Worm (Caenorhabditis elegans) whole organism, L4 larva: Measurements from ENCODE around the gene egl-15.

ENCODE experiments used
- F44E2.7 ChIP-seq: fragments of 200-800 bp; sonication (Bioruptor generic); IDR thresholded peaks from 2 replicates; pipeline ENCODE4 v2.1.2; 2022; ENCODE audit warnings: missing genetic modification characterization, missing compliant biosample characterization
- aha-1 ChIP-seq: fragments of 150-350 bp; peaks from one replicate; lab custom pipeline; 2014; ENCODE audit warnings: missing biosample characterization, missing genetic modification characterization
- aly-2 ChIP-seq: sonication (generic microtip); optimal IDR thresholded peaks from 2 replicates; lab custom pipeline; 2018; ENCODE audit warnings: missing biosample characterization, missing genetic modification characterization
- ama-1 ChIP-seq: fragments of 150-350 bp; optimal IDR thresholded peaks from 2 replicates; lab custom pipeline; 2014; ENCODE audit warnings: inconsistent platforms, mixed read lengths
- arid-1 ChIP-seq: fragments of 200-800 bp; sonication (Bioruptor generic); conservative IDR thresholded peaks from 2 replicates; pipeline ENCODE4 v1.3.6; 2022; ENCODE audit warnings: missing genetic modification reagents, missing genetic modification characterization, missing compliant biosample characterization
- attf-4 ChIP-seq: sonication (generic microtip); optimal IDR thresholded peaks from 3 replicates; lab custom pipeline; 2017; ENCODE audit warnings: missing biosample characterization, missing genetic modification characterization
- daf-12 ChIP-seq: fragments of 150-350 bp; optimal IDR thresholded peaks from 2 replicates; lab custom pipeline; 2014; ENCODE audit warnings: missing biosample characterization, missing genetic modification reagents, missing genetic modification characterization
- daf-16 ChIP-seq, 3 experiments: sonication (generic microtip); optimal IDR thresholded peaks; 2 replicates each; lab custom pipeline; 2016 to 2017; ENCODE audit warnings: missing genetic modification characterization in 3 of 3, missing genetic modification reagents in 3 of 3, mild to moderate bottlenecking in 2 of 3, missing compliant biosample characterization in 2 of 3, missing biosample characterization in 1 of 3, moderate library complexity in 1 of 3
- daf-8 ChIP-seq: fragments of 200-800 bp; sonication (Bioruptor generic); IDR thresholded peaks from 2 replicates; pipeline ENCODE4 v1.3.6; 2022; ENCODE audit warnings: missing genetic modification characterization, missing compliant biosample characterization
- dmd-6 ChIP-seq: fragments of 200-800 bp; sonication (Bioruptor generic); IDR thresholded peaks from 2 replicates; pipeline ENCODE4 v1.3.6; 2022; ENCODE audit warnings: missing genetic modification reagents, missing genetic modification characterization, missing compliant biosample characterization
- dmd-8 ChIP-seq: fragments of 200-800 bp; sonication (Bioruptor generic); IDR thresholded peaks from 2 replicates; pipeline ENCODE4 v1.3.6; 2022; ENCODE audit warnings: missing genetic modification characterization, missing compliant biosample characterization
- dpl-1 ChIP-seq: fragments of 150-350 bp; optimal IDR thresholded peaks from 2 replicates; lab custom pipeline; 2014; ENCODE audit warnings: missing biosample characterization, missing genetic modification reagents, missing genetic modification characterization
- dve-1 ChIP-seq: sonication (generic microtip); optimal IDR thresholded peaks from 2 replicates; lab custom pipeline; 2017; ENCODE audit warnings: antibody characterized with exemption, mild to moderate bottlenecking, missing genetic modification characterization, missing compliant biosample characterization; ENCODE audit not compliant: insufficient read depth
- fkh-10 ChIP-seq: fragments of 150-350 bp; optimal IDR thresholded peaks from 2 replicates; lab custom pipeline; 2014; ENCODE audit warnings: missing biosample characterization, missing genetic modification reagents, missing genetic modification characterization
- fos-1 ChIP-seq: fragments of 150-350 bp; optimal IDR thresholded peaks from 2 replicates; lab custom pipeline; 2014; ENCODE audit warnings: missing biosample characterization, missing genetic modification characterization
- hif-1 ChIP-seq, 2 experiments: sonication (generic microtip); optimal IDR thresholded peaks; 2 replicates each; lab custom pipeline; 2016 to 2017; ENCODE audit warnings: missing compliant biosample characterization in 2 of 2, missing genetic modification characterization in 2 of 2, missing genetic modification reagents in 2 of 2, missing genotype in 2 of 2, mild to moderate bottlenecking in 1 of 2
- hlh-11 ChIP-seq: fragments of 200-800 bp; sonication (Bioruptor generic); optimal IDR thresholded peaks from 2 replicates; lab custom pipeline; 2018; ENCODE audit warnings: mild to moderate bottlenecking, missing genetic modification characterization, missing compliant biosample characterization
- hlh-30 ChIP-seq: sonication (generic microtip); optimal IDR thresholded peaks from 2 replicates; lab custom pipeline; 2017; ENCODE audit warnings: antibody characterized with exemption, mild to moderate bottlenecking, missing genetic modification characterization, missing compliant biosample characterization; ENCODE audit not compliant: insufficient read depth
- hmg-1.1 ChIP-seq: fragments of 200-800 bp; sonication (Bioruptor generic); IDR thresholded peaks from 2 replicates; pipeline ENCODE4 v1.3.6; 2022; ENCODE audit warnings: missing genetic modification reagents, missing genetic modification characterization, missing compliant biosample characterization
- jun-1 ChIP-seq: fragments of 150-350 bp; optimal IDR thresholded peaks from 2 replicates; lab custom pipeline; 2014; ENCODE audit warnings: missing biosample characterization, missing genetic modification reagents, missing genetic modification characterization
- lin-1 ChIP-seq: fragments of 200-800 bp; sonication (Bioruptor generic); IDR thresholded peaks from 2 replicates; pipeline ENCODE4 v1.3.6; 2022; ENCODE audit warnings: missing genetic modification reagents, missing genetic modification characterization, missing compliant biosample characterization
- lin-13 ChIP-seq: fragments of 150-350 bp; optimal IDR thresholded peaks from 2 replicates; lab custom pipeline; 2014; ENCODE audit warnings: missing biosample characterization, missing genetic modification reagents, missing genetic modification characterization
- lin-15B ChIP-seq: fragments of 150-350 bp; sonication (generic microtip); optimal IDR thresholded peaks from 3 replicates; lab custom pipeline; 2014; ENCODE audit warnings: missing biosample characterization, missing genetic modification characterization
- lin-38 ChIP-seq: fragments of 200-800 bp; sonication (Bioruptor generic); IDR thresholded peaks from 2 replicates; pipeline ENCODE4 v1.3.6; 2022; ENCODE audit warnings: missing genetic modification reagents, missing genetic modification characterization, missing compliant biosample characterization
- lir-3 ChIP-seq: sonication (generic microtip); optimal IDR thresholded peaks from 2 replicates; lab custom pipeline; 2016; ENCODE audit warnings: mild to moderate bottlenecking, missing genetic modification characterization, missing compliant biosample characterization
- mdl-1 ChIP-seq, 2 experiments: fragments of 150-350 bp in 1 of 2; sonication (generic microtip) in 1 of 2; optimal IDR thresholded peaks; 2 replicates each; lab custom pipeline; 2014 to 2017; ENCODE audit warnings: missing biosample characterization in 2 of 2, missing genetic modification characterization in 2 of 2
- mdt-29 ChIP-seq: fragments of 200-800 bp; sonication (Bioruptor generic); IDR thresholded peaks from 2 replicates; pipeline ENCODE4 v1.3.6; 2022; ENCODE audit warnings: missing genetic modification reagents, missing genetic modification characterization, missing compliant biosample characterization
- mxl-3 ChIP-seq: fragments of 200-800 bp; sonication (Bioruptor generic); optimal IDR thresholded peaks from 2 replicates; lab custom pipeline; 2018; ENCODE audit warnings: mild to moderate bottlenecking, missing genetic modification characterization, missing compliant biosample characterization
- nhr-102 ChIP-seq: sonication (generic microtip); optimal IDR thresholded peaks from 2 replicates; lab custom pipeline; 2016; ENCODE audit warnings: mild to moderate bottlenecking, missing genetic modification characterization, moderate library complexity, missing compliant biosample characterization
- nhr-28 ChIP-seq: fragments of 150-350 bp; optimal IDR thresholded peaks from 2 replicates; lab custom pipeline; 2014; ENCODE audit warnings: missing biosample characterization, missing genetic modification characterization
- nhr-41 ChIP-seq: fragments of 200-800 bp; sonication (Bioruptor generic); IDR thresholded peaks from 2 replicates; pipeline ENCODE4 v1.3.6; 2022; ENCODE audit warnings: missing genetic modification reagents, missing genetic modification characterization, missing compliant biosample characterization
- nhr-77 ChIP-seq: fragments of 150-350 bp; optimal IDR thresholded peaks from 2 replicates; lab custom pipeline; 2014; ENCODE audit warnings: missing biosample characterization, missing genetic modification characterization
- php-3 ChIP-seq: fragments of 200-800 bp; sonication (Bioruptor generic); IDR thresholded peaks from 2 replicates; pipeline ENCODE4 v1.3.6; 2022; ENCODE audit warnings: missing genetic modification reagents, missing genetic modification characterization, missing compliant biosample characterization
- pqm-1 ChIP-seq: sonication (generic microtip); optimal IDR thresholded peaks from 2 replicates; lab custom pipeline; 2017; ENCODE audit warnings: missing biosample characterization, missing genetic modification characterization
- tra-1 ChIP-seq: fragments of 200-800 bp; sonication (Bioruptor generic); IDR thresholded peaks from 2 replicates; pipeline ENCODE4 v1.3.6; 2022; ENCODE audit warnings: missing genetic modification reagents, missing genetic modification characterization, missing compliant biosample characterization
- unc-62 ChIP-seq, 3 experiments: fragments of 150-350 bp in 1 of 3; sonication (generic microtip); optimal IDR thresholded peaks in 2 of 3; peaks in 1 of 3; 1 replicate in 1 of 3; 2 replicates in 2 of 3; lab custom pipeline; 2014 to 2017; ENCODE audit warnings: missing biosample characterization in 3 of 3, missing genetic modification characterization in 3 of 3, missing genetic modification reagents in 3 of 3, missing genotype in 1 of 3
- zfp-3 ChIP-seq: fragments of 200-800 bp; sonication (Bioruptor generic); conservative IDR thresholded peaks from 2 replicates; pipeline ENCODE4 v1.3.6; 2022; ENCODE audit warnings: missing genetic modification reagents, missing genetic modification characterization, missing compliant biosample characterization
- zip-2 ChIP-seq: fragments of 150-350 bp; optimal IDR thresholded peaks from 2 replicates; lab custom pipeline; 2014; ENCODE audit warnings: missing biosample characterization, missing genetic modification characterization
- ztf-7 ChIP-seq: fragments of 150-350 bp; optimal IDR thresholded peaks from 2 replicates; lab custom pipeline; 2014; ENCODE audit warnings: missing biosample characterization, missing genetic modification characterization

Gene egl-15

ce11 chrX:11007393-11007792 lies 8.8 kb upstream of the egl-15 start:
- TF ChIP-seq arid-1 (no peak), lin-15B (no peak), daf-16 (GFP tag; optimal IDR thresholded peaks at IDR 0.05; lab: Kevin White, UChicago) (no peak), daf-16 (tag; optimal IDR thresholded peaks at IDR 0.05; lab: Kevin White, UChicago) (peak; percentile 63), hlh-30 (tag; lab: Kevin White, UChicago) (peak; percentile 8), dmd-6 (GFP tag; lab: Robert Waterston, UW) (peak; percentile 49), mdt-29 (no peak), php-3 (GFP tag; lab: Robert Waterston, UW) (peak; percentile 20; the same call in 1 of the 2 replicates), fkh-10 (GFP tag; lab: Kevin White, UChicago) (no peak), hlh-11 (tag; lab: Kevin White, UChicago) (peak; percentile 47), nhr-28 (peak; percentile 21), dve-1 (tag; lab: Kevin White, UChicago) (peak; percentile 59), zfp-3 (GFP tag; lab: Robert Waterston, UW) (no peak)

ce11 chrX:11008052-11008451 lies 8.1 kb upstream of the egl-15 start, which contains the start of gene del-5:
del-5 (minus strand) TSS chrX:11008181.
- TF ChIP-seq daf-16 (GFP tag; optimal IDR thresholded peaks at IDR 0.05; lab: Kevin White, UChicago) (no peak), daf-16 (tag; optimal IDR thresholded peaks at IDR 0.05; lab: Kevin White, UChicago) (peak; percentile 95), dmd-6 (GFP tag; lab: Robert Waterston, UW) (peak; percentile 78), ztf-7 (tag; lab: Kevin White, UChicago) (peak; percentile 24), php-3 (GFP tag; lab: Robert Waterston, UW) (peak; percentile 57; the same call in 1 of the 2 replicates), hmg-1.1 (GFP tag; lab: Robert Waterston, UW) (no peak), nhr-41 (no peak), tra-1 (GFP tag; lab: Robert Waterston, UW) (peak; percentile 54; the same call in 1 of the 2 replicates), aly-2 (tag; lab: Kevin White, UChicago) (no peak), hlh-11 (tag; lab: Kevin White, UChicago) (peak; percentile 73), hlh-30 (tag; lab: Kevin White, UChicago) (peak; percentile 16), lin-13 (GFP tag; lab: Kevin White, UChicago) (no peak), dve-1 (tag; lab: Kevin White, UChicago) (peak; percentile 70), ama-1 (no peak), mdt-29 (no peak), jun-1 (tag; lab: Kevin White, UChicago) (no peak), lir-3 (no peak), mdl-1 (tag; optimal IDR thresholded peaks at IDR 0.05; lab: Kevin White, UChicago) (no peak), nhr-28 (peak; percentile 41), lin-1 (GFP tag; lab: Robert Waterston, UW) (peak; percentile 67; the same call in 1 of the 2 replicates), nhr-77 (peak; percentile 58), mxl-3 (GFP tag; lab: Kevin White, UChicago) (peak; percentile 13), unc-62 (GFP tag; optimal IDR thresholded peaks at IDR 0.05 in 1 of 2; lab: Kevin White, UChicago) (no peak), unc-62 (tag; optimal IDR thresholded peaks at IDR 0.05; lab: Kevin White, UChicago) (no peak), pqm-1 (peak; percentile 89)

ce11 chrX:11008954-11009353 lies 7.2 kb upstream of the egl-15 start, which contains the start of gene ttr-31:
ttr-31 (minus strand) TSS chrX:11009054.
- TF ChIP-seq lin-1 (GFP tag; lab: Robert Waterston, UW) (no peak), zip-2 (tag; lab: Kevin White, UChicago) (no peak), lir-3 (no peak), dpl-1 (GFP tag; lab: Kevin White, UChicago) (no peak)

- TF ChIP-seq aha-1 (tag; lab: Kevin White, UChicago) (peak; percentile 45), daf-8 (GFP tag; lab: Robert Waterston, UW) (no peak)
Measured at ce11 chrX:11010565-11010964, 5.6 kb upstream of the egl-15 start, which contains the start of gene F58A3.4. F58A3.4 (minus strand) TSS chrX:11010665.

ce11 chrX:11012337-11012736 lies 3.9 kb upstream of the egl-15 start, which contains the start of gene F58A3.3:
F58A3.3 (plus strand) TSS chrX:11012637.
- TF ChIP-seq nhr-102 (tag; lab: Kevin White, UChicago): no peak
- TF ChIP-seq daf-12 (tag; lab: Kevin White, UChicago): no peak
- no peak for TF ChIP-seq attf-4 (tag; lab: Kevin White, UChicago)
- TF ChIP-seq lin-38 (GFP tag; lab: Robert Waterston, UW): no peak
- no peak for TF ChIP-seq dmd-8
- TF ChIP-seq hif-1 (tag; optimal IDR thresholded peaks at IDR 0.05; lab: Kevin White, UChicago): no peak
- TF ChIP-seq fos-1: no peak
- no peak for TF ChIP-seq F44E2.7 (GFP tag; lab: Robert Waterston, UW)
